Fruit fly (Drosophila melanogaster) whole organism, pupa: Measurements from ENCODE around the gene Nasp.

Experiments used
- CG13204 ChIP-seq: fragments of 200-800 bp; sonication (Bioruptor generic); optimal IDR thresholded peaks from 2 replicates; lab custom pipeline; 2018; ENCODE audit warnings: missing biosample characterization, mild to moderate bottlenecking, missing genetic modification characterization, moderate library complexity
- CG8159 ChIP-seq: fragments of 200-800 bp; sonication (Bioruptor generic); optimal IDR thresholded peaks from 3 replicates; lab custom pipeline; 2018; ENCODE audit warnings: missing biosample characterization, mild to moderate bottlenecking, missing genetic modification characterization, moderate library complexity
- EcR ChIP-seq: fragments of 200-800 bp; sonication (Bioruptor generic); optimal IDR thresholded peaks from 3 replicates; lab custom pipeline; 2019; ENCODE audit warnings: missing biosample characterization, missing genetic modification characterization, mild to moderate bottlenecking, moderate library complexity, missing genetic modification reagents

DNA sequence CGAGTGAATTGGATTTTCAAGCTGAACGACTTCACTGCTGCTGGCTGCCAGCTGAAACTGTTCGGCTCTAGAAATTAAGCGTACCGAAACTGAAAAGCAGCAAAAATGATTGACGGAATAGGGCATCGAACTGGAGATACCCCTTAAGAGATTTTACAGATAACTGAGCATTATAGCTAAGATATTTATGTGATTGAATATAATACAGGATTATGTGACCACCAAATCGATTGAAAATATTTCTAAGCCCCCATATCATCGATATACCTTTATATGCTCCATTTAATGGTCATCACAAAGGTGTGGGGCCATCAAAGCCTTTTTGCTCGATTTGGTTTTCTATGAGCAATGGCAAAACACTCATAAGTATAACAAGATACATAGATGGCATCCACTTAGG lies 37.2 kb downstream of the Nasp start:
- TF ChIP-seq CG13204 (GFP tag; lab: Kevin White, UChicago) (no peak), EcR (GFP tag; lab: Kevin White, UChicago) (no peak), CG8159 (no peak)
